Worm (Caenorhabditis elegans): ENCODE measurements around the gene srz-14.

The srz-14 gene

DNA sequence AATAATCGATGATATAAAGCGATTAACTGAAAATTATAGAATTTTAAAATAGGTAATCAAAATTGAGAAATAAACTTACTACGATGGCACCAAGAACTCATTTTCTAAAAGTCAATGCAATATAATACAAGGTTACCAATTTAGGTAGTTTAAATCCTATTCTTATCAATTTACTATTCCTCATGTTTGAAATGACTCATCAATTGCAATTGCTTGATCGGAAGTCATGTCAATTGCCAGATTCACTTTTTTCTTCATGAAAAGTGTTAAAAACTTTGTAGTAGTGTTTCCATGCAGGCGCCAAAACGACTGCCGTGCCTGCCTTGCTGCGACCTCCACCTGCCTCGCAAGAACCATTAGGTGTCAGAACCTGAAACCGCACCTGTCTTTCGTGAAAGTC lies 43.1 kb downstream of the srz-14 start, which contains the start of gene F11A5.13:
Gene F11A5.13, minus strand, starts transcription at position 101 of the 400 bp plus-strand sequence.
- no peak for TF ChIP-seq dpl-1 (GFP tag; optimal IDR thresholded peaks at IDR 0.05)
- no peak for TF ChIP-seq sox-4 (tag; optimal IDR thresholded peaks at IDR 0.05)
- no peak for TF ChIP-seq ceh-8 (GFP tag; optimal IDR thresholded peaks at IDR 0.05)

DNA sequence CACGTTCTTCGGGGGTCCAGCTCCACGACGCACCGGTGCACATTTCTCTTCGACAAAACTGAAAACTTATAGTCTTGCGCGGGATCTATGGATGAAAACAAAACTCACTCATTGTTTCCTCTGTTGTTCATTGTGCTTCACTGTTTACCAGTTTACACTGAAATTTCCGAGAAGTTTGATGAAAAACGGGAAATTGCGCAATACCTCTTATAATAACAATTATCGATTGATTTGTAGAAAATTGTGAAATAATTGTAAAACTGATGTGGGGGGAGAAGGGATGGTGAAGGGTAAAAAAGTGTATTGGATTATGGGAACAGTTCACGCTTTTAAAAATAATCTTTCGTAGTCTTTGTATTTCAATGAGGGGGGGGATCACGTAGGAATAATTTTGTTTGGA lies 46.0 kb downstream of the srz-14 start:
- no peak for TF ChIP-seq lin-39 (tag; optimal IDR thresholded peaks at IDR 0.05)
- TF ChIP-seq nhr-84 (tag; optimal IDR thresholded peaks at IDR 0.05), result no peak
- TF ChIP-seq unc-62 (GFP tag; optimal IDR thresholded peaks at IDR 0.05), result no peak
- TF ChIP-seq ama-1 (optimal IDR thresholded peaks at IDR 0.05), result no peak
- TF ChIP-seq lin-14 (GFP tag; optimal IDR thresholded peaks at IDR 0.05), result no peak
- TF ChIP-seq alr-1 (tag; optimal IDR thresholded peaks at IDR 0.05; ENCODE audit: borderline replicate concordance), result no peak
- no peak for TF ChIP-seq ceh-63 (GFP tag; optimal IDR thresholded peaks at IDR 0.05)
- TF ChIP-seq mab-9 (GFP tag; IDR thresholded peaks at IDR 0.05), result no peak
- TF ChIP-seq ceh-90 (tag; optimal IDR thresholded peaks at IDR 0.05), result no peak
- no peak for TF ChIP-seq blmp-1 (tag; optimal IDR thresholded peaks at IDR 0.05)
- no peak for TF ChIP-seq fos-1 (tag; optimal IDR thresholded peaks at IDR 0.05)
- TF ChIP-seq F16B12.6 (tag; optimal IDR thresholded peaks at IDR 0.05), result no peak
- no peak for TF ChIP-seq snu-23 (GFP tag; optimal IDR thresholded peaks at IDR 0.05)

DNA sequence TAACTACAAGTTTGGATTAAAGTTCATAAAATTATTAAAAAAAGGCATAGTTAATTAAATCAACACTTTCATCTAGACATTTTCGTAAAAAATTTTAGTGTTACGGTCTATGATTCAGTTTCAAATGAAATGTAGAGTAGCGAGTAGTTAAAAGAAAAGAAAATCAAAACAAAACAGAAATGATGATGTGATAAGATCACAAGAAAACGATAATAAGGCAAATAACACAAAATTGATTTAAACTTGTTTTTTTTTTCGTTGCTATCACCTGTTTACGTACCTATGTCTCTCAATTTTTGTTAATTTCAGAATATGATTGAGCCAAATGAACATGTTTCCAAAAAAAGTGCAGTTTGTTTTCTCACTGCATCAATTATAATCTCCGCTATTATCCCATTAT lies 46.4 kb downstream of the srz-14 start, which contains the start of the genes F21H7.2 and F21H7.12:
Gene F21H7.2, minus strand, starts transcription at position 101 of the 400 bp plus-strand sequence.
Gene F21H7.12, plus strand, starts transcription at position 270 of the 400 bp plus-strand sequence.
- TF ChIP-seq C16A3.4 (tag; optimal IDR thresholded peaks at IDR 0.05), result no peak
- TF ChIP-seq elt-3 (tag; optimal IDR thresholded peaks at IDR 0.05), result peak in 1 of 6 experiments; percentile 18
- TF ChIP-seq C04F5.9 (tag; optimal IDR thresholded peaks at IDR 0.05), result no peak
- no peak for TF ChIP-seq zip-4 (GFP tag; optimal IDR thresholded peaks at IDR 0.05)

DNA sequence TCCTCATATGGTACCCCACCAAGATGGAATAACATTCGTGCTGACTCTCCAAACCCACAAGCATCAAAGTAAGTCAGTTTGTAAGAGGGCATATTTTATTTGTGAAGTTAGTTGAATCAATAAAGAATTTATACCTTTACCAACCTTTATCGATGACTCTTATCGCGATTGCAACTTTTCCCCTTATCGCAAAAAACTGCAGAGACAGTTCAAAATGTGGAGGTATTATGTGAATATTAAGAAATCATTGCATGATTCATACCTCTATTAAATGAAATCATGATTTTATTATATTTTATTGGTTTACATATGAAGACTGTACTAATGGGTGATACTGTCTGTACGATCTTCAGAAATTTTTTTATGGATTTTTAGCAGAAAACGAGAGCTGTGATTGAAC lies 48.7 kb downstream of the srz-14 start, which contains the start of gene gst-22:
Gene gst-22, minus strand, starts transcription at position 103 of the 400 bp plus-strand sequence.
- TF ChIP-seq efl-3 (GFP tag; optimal IDR thresholded peaks at IDR 0.05) (no peak), blmp-1 (tag; optimal IDR thresholded peaks at IDR 0.05) (no peak), elt-2 (tag; optimal IDR thresholded peaks at IDR 0.05) (peak; percentile 89), efl-1 (optimal IDR thresholded peaks at IDR 0.05) (no peak), efl-1 (GFP tag; optimal IDR thresholded peaks at IDR 0.05 in 1 of 2) (peak in 1 of 2 experiments; percentile 63), ceh-88 (GFP tag; IDR thresholded peaks at IDR 0.05) (no peak), tlp-1 (tag; optimal IDR thresholded peaks at IDR 0.05) (peak; percentile 64)

DNA sequence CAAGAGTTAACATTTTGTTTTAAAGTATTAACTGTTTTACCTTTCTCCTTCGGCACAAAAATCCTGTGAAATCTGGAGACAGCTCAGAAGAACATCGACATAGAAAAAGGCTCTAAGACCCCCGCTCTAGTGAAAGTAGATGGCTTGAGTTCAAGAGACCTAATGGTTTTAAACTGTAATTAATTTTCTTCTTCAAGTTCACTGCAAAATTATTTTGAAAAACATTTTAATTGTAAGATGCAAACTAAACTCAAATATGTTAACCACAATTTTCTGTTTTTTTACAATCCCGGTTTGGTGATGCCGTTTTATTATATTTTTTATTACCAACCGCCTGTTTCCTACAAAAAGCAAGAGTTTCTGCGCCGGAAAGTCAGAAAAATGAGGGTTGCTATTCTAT lies 50.2 kb downstream of the srz-14 start, which contains the start of gene clec-233:
Gene clec-233, plus strand, starts transcription at position 301 of the 400 bp plus-strand sequence.
- TF ChIP-seq zip-4 (GFP tag; optimal IDR thresholded peaks at IDR 0.05), result no peak
- no peak for TF ChIP-seq nhr-28 (tag; optimal IDR thresholded peaks at IDR 0.05)
- TF ChIP-seq nhr-11 (tag; optimal IDR thresholded peaks at IDR 0.05), result no peak
- TF ChIP-seq xbp-1 (tag; optimal IDR thresholded peaks at IDR 0.05), result no peak
- TF ChIP-seq ets-5 (GFP tag; IDR thresholded peaks at IDR 0.05), result no peak
- TF ChIP-seq nhr-85 (tag), result no peak
- TF ChIP-seq efl-1 (optimal IDR thresholded peaks at IDR 0.05), result no peak
- no peak for TF ChIP-seq efl-1 (GFP tag; optimal IDR thresholded peaks at IDR 0.05 in 1 of 2)
- no peak for TF ChIP-seq snpc-4 (tag; optimal IDR thresholded peaks at IDR 0.05)
- TF ChIP-seq ama-1 (optimal IDR thresholded peaks at IDR 0.05), result no peak
- no peak for TF ChIP-seq ztf-11 (tag; optimal IDR thresholded peaks at IDR 0.05)
- no peak for TF ChIP-seq ztf-4 (tag; optimal IDR thresholded peaks at IDR 0.05)
- TF ChIP-seq nhr-20 (tag; optimal IDR thresholded peaks at IDR 0.05), result no peak
- no peak for TF ChIP-seq lin-13 (GFP tag; optimal IDR thresholded peaks at IDR 0.05)
- no peak for TF ChIP-seq nhr-47 (tag; optimal IDR thresholded peaks at IDR 0.05)
- TF ChIP-seq ceh-88 (GFP tag; IDR thresholded peaks at IDR 0.05), result no peak

Data from whole organism, L1 larva.